Worm (Caenorhabditis elegans) whole organism, young adult: ENCODE results near the gene C03G6.6.

ENCODE experiments used
- F22D6.2 ChIP-seq: sonication (generic microtip); optimal IDR thresholded peaks from 2 replicates; lab custom pipeline; 2016; ENCODE audit warnings: mild to moderate bottlenecking, missing genetic modification characterization, missing compliant biosample characterization
- F52B5.7 ChIP-seq: sonication (generic microtip); optimal IDR thresholded peaks from 2 replicates; lab custom pipeline; 2016; ENCODE audit warnings: mild to moderate bottlenecking, missing genetic modification characterization, missing compliant biosample characterization
- Y53G8AR.9 ChIP-seq: fragments of 200-800 bp; sonication (Bioruptor generic); conservative IDR thresholded peaks from 2 replicates; pipeline ENCODE4 v1.3.6; 2022; ENCODE audit warnings: missing genetic modification reagents, missing genetic modification characterization, missing compliant biosample characterization
- ama-1 ChIP-seq, 3 experiments: fragments of 150-350 bp in 1 of 3; sonication (generic microtip) in 2 of 3; optimal IDR thresholded peaks; 2 replicates each; lab custom pipeline; 2014 to 2018; ENCODE audit warnings: missing biosample characterization in 2 of 3, missing genetic modification characterization in 2 of 3, missing genetic modification reagents in 2 of 3
- atf-7 ChIP-seq: sonication (generic microtip); optimal IDR thresholded peaks from 2 replicates; lab custom pipeline; 2017; ENCODE audit warnings: mild to moderate bottlenecking, missing genetic modification characterization, missing compliant biosample characterization
- dpl-1 ChIP-seq: fragments of 150-350 bp; optimal IDR thresholded peaks from 2 replicates; lab custom pipeline; 2014; ENCODE audit warnings: missing biosample characterization, missing genetic modification reagents, missing genetic modification characterization
- efl-1 ChIP-seq: fragments of 150-350 bp; optimal IDR thresholded peaks from 2 replicates; lab custom pipeline; 2014; ENCODE audit warnings: missing biosample characterization, missing genetic modification reagents, missing genetic modification characterization
- hmg-1.2 ChIP-seq: fragments of 200-800 bp; sonication (Bioruptor generic); IDR thresholded peaks from 2 replicates; pipeline ENCODE4 v1.3.6; 2022; ENCODE audit warnings: missing genetic modification reagents, missing genetic modification characterization, missing compliant biosample characterization
- nhr-120 ChIP-seq: fragments of 200-800 bp; sonication (Bioruptor generic); IDR thresholded peaks from 2 replicates; pipeline ENCODE4 v1.3.6; 2022; ENCODE audit warnings: missing genetic modification characterization, missing compliant biosample characterization
- sdz-38 ChIP-seq: sonication (generic microtip); optimal IDR thresholded peaks from 2 replicates; lab custom pipeline; 2016; ENCODE audit warnings: missing genotype, missing genetic modification characterization, missing compliant biosample characterization
- snpc-1.3 ChIP-seq: sonication (generic microtip); optimal IDR thresholded peaks from 2 replicates; lab custom pipeline; 2017; ENCODE audit warnings: missing genetic modification characterization, mild to moderate bottlenecking, missing compliant biosample characterization, antibody characterized with exemption, moderate library complexity, missing genotype, missing genetic modification reagents; ENCODE audit not compliant: insufficient read depth
- tlf-1 ChIP-seq: fragments of 200-800 bp; sonication (Bioruptor generic); optimal IDR thresholded peaks from 2 replicates; lab custom pipeline; 2018; ENCODE audit warnings: mild to moderate bottlenecking, missing genetic modification characterization, missing compliant biosample characterization
- unc-130 ChIP-seq: sonication (generic microtip); optimal IDR thresholded peaks from 2 replicates; lab custom pipeline; 2016; ENCODE audit warnings: missing genetic modification reagents, missing genetic modification characterization, missing compliant biosample characterization

DNA sequence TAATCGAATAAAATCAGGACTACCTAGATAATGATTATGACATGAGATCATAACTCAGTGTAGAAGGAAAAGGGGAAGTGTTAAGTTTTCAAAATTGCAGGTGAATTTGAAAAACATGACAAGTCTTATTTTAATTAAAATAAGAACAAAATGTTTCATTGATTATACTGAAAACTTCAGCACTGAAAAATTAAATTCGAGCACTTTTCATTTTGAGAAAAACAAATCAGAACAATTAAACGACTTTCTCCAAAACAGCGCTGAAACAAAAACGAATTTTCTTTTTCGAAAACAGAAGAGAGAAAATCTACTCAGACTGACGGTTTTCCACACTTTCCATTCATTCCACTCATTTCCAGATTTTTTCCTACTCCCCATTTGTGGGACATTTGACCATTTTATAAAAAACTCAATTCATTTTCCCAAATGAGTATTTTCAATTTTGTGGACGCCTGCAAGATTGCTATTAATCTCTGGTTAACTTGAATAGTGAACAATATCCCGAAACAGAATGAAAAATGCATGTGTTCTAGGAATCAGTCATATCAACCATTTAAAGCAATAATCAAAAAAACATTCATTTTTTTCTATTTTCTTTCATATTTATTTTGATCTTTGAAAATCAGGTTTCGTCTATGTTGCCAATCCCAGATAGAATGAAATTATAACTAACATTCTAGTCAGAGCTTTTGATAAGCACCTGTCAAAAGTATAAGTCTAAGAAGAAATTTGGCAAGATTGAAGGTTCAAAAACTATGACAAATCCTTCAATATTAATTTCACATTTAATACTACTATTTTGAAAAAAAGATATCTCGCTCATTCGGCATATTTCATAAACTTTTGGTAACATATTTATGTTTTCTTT, 4.8 kb upstream of the C03G6.6 start, which contains the start of the genes srh-231 and srh-275:
- TF ChIP-seq ama-1 (optimal IDR thresholded peaks at IDR 0.05; lab: Kevin White, UChicago): no peak
- no peak for TF ChIP-seq ama-1 (GFP tag; optimal IDR thresholded peaks at IDR 0.05; lab: Kevin White, UChicago)
- no peak for TF ChIP-seq snpc-1.3 (tag; lab: Kevin White, UChicago)
- TF ChIP-seq nhr-120 (GFP tag; lab: Robert Waterston, UW): no peak
- no peak for TF ChIP-seq Y53G8AR.9 (GFP tag; lab: Robert Waterston, UW)
- no peak for TF ChIP-seq unc-130 (GFP tag; lab: Kevin White, UChicago)
- no peak for TF ChIP-seq efl-1 (GFP tag; lab: Kevin White, UChicago)
- no peak for TF ChIP-seq F22D6.2 (tag; lab: Kevin White, UChicago)
- TF ChIP-seq sdz-38 (tag; lab: Kevin White, UChicago): no peak
- no peak for TF ChIP-seq hmg-1.2 (GFP tag; lab: Robert Waterston, UW)
- TF ChIP-seq tlf-1 (GFP tag; lab: Kevin White, UChicago): no peak
- no peak for TF ChIP-seq F52B5.7 (tag; lab: Kevin White, UChicago)
- no peak for TF ChIP-seq atf-7
- TF ChIP-seq dpl-1: no peak
